Worm (Caenorhabditis elegans): ENCODE measurements around the gene srd-54.

Gene srd-54

ce11 chrII:7413275-7413674, 19.2 kb upstream of the srd-54 start:
- TF ChIP-seq snu-23 (GFP tag; optimal IDR thresholded peaks at IDR 0.05) = peak; percentile 14
- TF ChIP-seq tlp-1 (tag; optimal IDR thresholded peaks at IDR 0.05) = no peak
- no peak for TF ChIP-seq lin-15B (tag; optimal IDR thresholded peaks at IDR 0.05)
- peak; percentile 37 for TF ChIP-seq tbx-2 (tag; optimal IDR thresholded peaks at IDR 0.05)
- peak; percentile 76 for TF ChIP-seq blmp-1 (tag; optimal IDR thresholded peaks at IDR 0.05)
- TF ChIP-seq nhr-19 (GFP tag; conservative IDR thresholded peaks at IDR 0.05) = peak; percentile 18
- TF ChIP-seq isw-1 (GFP tag; IDR thresholded peaks at IDR 0.05) = no peak
- TF ChIP-seq lin-14 (GFP tag; optimal IDR thresholded peaks at IDR 0.05) = peak; percentile 44
- TF ChIP-seq nhr-85 (tag) = peak; percentile 91
- no peak for TF ChIP-seq nhr-11 (tag; optimal IDR thresholded peaks at IDR 0.05)
- no peak for TF ChIP-seq aha-1 (tag; optimal IDR thresholded peaks at IDR 0.05)
- peak; percentile 49 for TF ChIP-seq nhr-20 (tag; optimal IDR thresholded peaks at IDR 0.05)
- TF ChIP-seq hlh-4 (tag; optimal IDR thresholded peaks at IDR 0.05) = no peak
- peak; percentile 59 for TF ChIP-seq nhr-71 (tag; optimal IDR thresholded peaks at IDR 0.05)
- no peak for TF ChIP-seq ztf-11 (tag; optimal IDR thresholded peaks at IDR 0.05)
- TF ChIP-seq ama-1 (optimal IDR thresholded peaks at IDR 0.05) = no peak
- TF ChIP-seq elt-3 (tag; optimal IDR thresholded peaks at IDR 0.05) = peak in 5 of 6 experiments; percentile 32 to 73 (median 61)
- TF ChIP-seq grh-1 (GFP tag; IDR thresholded peaks at IDR 0.05) = peak; percentile 36; the same call in 1 of the 2 replicates
- peak; percentile 12 for TF ChIP-seq dsc-1 (tag; optimal IDR thresholded peaks at IDR 0.05)
- no peak for TF ChIP-seq C04F5.9 (tag; optimal IDR thresholded peaks at IDR 0.05)

ce11 chrII:7413764-7414163, 18.7 kb upstream of the srd-54 start:
- TF ChIP-seq dpl-1 (GFP tag; optimal IDR thresholded peaks at IDR 0.05) = no peak
- no peak for TF ChIP-seq aly-2 (tag; optimal IDR thresholded peaks at IDR 0.05)
- no peak for TF ChIP-seq pax-3 (tag; optimal IDR thresholded peaks at IDR 0.05)
- TF ChIP-seq pag-3 (tag; optimal IDR thresholded peaks at IDR 0.05; ENCODE audit: borderline replicate concordance, insufficient read depth) = no peak
- TF ChIP-seq fos-1 (tag; optimal IDR thresholded peaks at IDR 0.05) = no peak
- no peak for TF ChIP-seq rnt-1 (tag; optimal IDR thresholded peaks at IDR 0.05)
- no peak for TF ChIP-seq nhr-84 (tag; optimal IDR thresholded peaks at IDR 0.05)
- TF ChIP-seq unc-62 (GFP tag; optimal IDR thresholded peaks at IDR 0.05) = no peak
- no peak for TF ChIP-seq ceh-63 (GFP tag; optimal IDR thresholded peaks at IDR 0.05)
- no peak for TF ChIP-seq fkh-4 (tag; optimal IDR thresholded peaks at IDR 0.05; ENCODE audit: borderline replicate concordance)
- no peak for TF ChIP-seq ztf-4 (tag; optimal IDR thresholded peaks at IDR 0.05)
- no peak for TF ChIP-seq fkh-8 (tag; optimal IDR thresholded peaks at IDR 0.05)
- no peak for TF ChIP-seq fkh-10 (GFP tag; optimal IDR thresholded peaks at IDR 0.05)
- TF ChIP-seq unc-130 (tag; optimal IDR thresholded peaks at IDR 0.05) = no peak
- TF ChIP-seq nhr-11 (tag; optimal IDR thresholded peaks at IDR 0.05) = no peak
- TF ChIP-seq ama-1 (optimal IDR thresholded peaks at IDR 0.05) = no peak
- no peak for TF ChIP-seq alr-1 (tag; optimal IDR thresholded peaks at IDR 0.05; ENCODE audit: borderline replicate concordance)

- TF ChIP-seq rnt-1 (tag; optimal IDR thresholded peaks at IDR 0.05) (peak; percentile 32), nhr-84 (tag; optimal IDR thresholded peaks at IDR 0.05) (no peak), hlh-4 (tag; optimal IDR thresholded peaks at IDR 0.05) (no peak), elt-3 (tag; optimal IDR thresholded peaks at IDR 0.05) (no peak), lin-14 (GFP tag; optimal IDR thresholded peaks at IDR 0.05) (peak; percentile 55), ceh-90 (tag; optimal IDR thresholded peaks at IDR 0.05) (no peak), swsn-7 (tag; optimal IDR thresholded peaks at IDR 0.05) (no peak), vab-15 (tag; optimal IDR thresholded peaks at IDR 0.05) (no peak), ztf-11 (tag; optimal IDR thresholded peaks at IDR 0.05) (no peak), C34B4.2 (tag; optimal IDR thresholded peaks at IDR 0.05) (no peak), xbp-1 (tag; optimal IDR thresholded peaks at IDR 0.05) (no peak), ceh-88 (GFP tag; IDR thresholded peaks at IDR 0.05) (no peak), tlp-1 (tag; optimal IDR thresholded peaks at IDR 0.05) (no peak)
Measured at ce11 chrII:7419563-7419962, 12.9 kb upstream of the srd-54 start.
